Worm (Caenorhabditis elegans) whole organism, young adult: ENCODE data around the gene F19F10.14.
A peak's percentile ranks its signal among the peaks of the same experiment; 100 is the strongest.

Experiments used
- F37B4.10 ChIP-seq: fragments of 200-800 bp; sonication (Bioruptor generic); IDR thresholded peaks from 2 replicates; pipeline ENCODE4 v1.3.6; 2022; ENCODE audit warnings: missing genetic modification characterization, missing compliant biosample characterization
- K12H6.12 ChIP-seq: fragments of 200-800 bp; sonication (Bioruptor generic); optimal IDR thresholded peaks from 2 replicates; lab custom pipeline; 2018; ENCODE audit warnings: mild to moderate bottlenecking, missing genetic modification characterization, missing compliant biosample characterization
- T26A5.8 ChIP-seq: sonication (generic microtip); optimal IDR thresholded peaks from 2 replicates; lab custom pipeline; 2016; ENCODE audit warnings: missing genetic modification characterization, missing compliant biosample characterization
- akir-1 ChIP-seq: fragments of 200-800 bp; sonication (Bioruptor generic); optimal IDR thresholded peaks from 2 replicates; lab custom pipeline; 2018; ENCODE audit warnings: mild to moderate bottlenecking, missing genetic modification characterization, moderate library complexity, missing compliant biosample characterization
- attf-3 ChIP-seq: fragments of 200-800 bp; sonication (Bioruptor generic); conservative IDR thresholded peaks from 2 replicates; pipeline ENCODE4 v1.3.6; 2022; ENCODE audit warnings: missing genetic modification reagents, missing genetic modification characterization, missing compliant biosample characterization
- ccch-3 ChIP-seq: fragments of 200-800 bp; sonication (Bioruptor generic); optimal IDR thresholded peaks from 2 replicates; lab custom pipeline; 2018; ENCODE audit warnings: mild to moderate bottlenecking, missing genetic modification characterization, missing compliant biosample characterization
- ceh-100 ChIP-seq: fragments of 200-800 bp; sonication (Bioruptor generic); IDR thresholded peaks from 2 replicates; pipeline ENCODE4 v1.3.6; 2022; ENCODE audit warnings: missing genetic modification reagents, missing genetic modification characterization, missing compliant biosample characterization
- die-1 ChIP-seq: sonication (generic microtip); optimal IDR thresholded peaks from 2 replicates; lab custom pipeline; 2016; ENCODE audit warnings: missing genotype, mild to moderate bottlenecking, missing genetic modification characterization, missing compliant biosample characterization
- dpl-1 ChIP-seq: fragments of 150-350 bp; optimal IDR thresholded peaks from 2 replicates; lab custom pipeline; 2014; ENCODE audit warnings: missing biosample characterization, missing genetic modification reagents, missing genetic modification characterization
- ets-4 ChIP-seq: fragments of 200-800 bp; sonication (Bioruptor generic); optimal IDR thresholded peaks from 2 replicates; lab custom pipeline; 2018; ENCODE audit warnings: mild to moderate bottlenecking, missing genetic modification characterization, missing compliant biosample characterization
- lir-1 ChIP-seq: fragments of 200-800 bp; sonication (Bioruptor generic); conservative IDR thresholded peaks from 2 replicates; pipeline ENCODE4 v1.3.6; 2022; ENCODE audit warnings: missing genetic modification reagents, missing genetic modification characterization, missing compliant biosample characterization
- madf-6 ChIP-seq: fragments of 200-800 bp; sonication (Bioruptor generic); IDR thresholded peaks from 2 replicates; pipeline ENCODE4 v1.3.6; 2022; ENCODE audit warnings: missing genetic modification reagents, missing genetic modification characterization, missing compliant biosample characterization
- nfyb-1 ChIP-seq: fragments of 200-800 bp; sonication (Bioruptor generic); IDR thresholded peaks from 2 replicates; pipeline ENCODE4 v1.3.6; 2022; ENCODE audit warnings: missing genetic modification reagents, missing genetic modification characterization, missing compliant biosample characterization
- nhr-179 ChIP-seq: sonication (generic microtip); optimal IDR thresholded peaks from 2 replicates; lab custom pipeline; 2016; ENCODE audit warnings: mild to moderate bottlenecking, missing genetic modification characterization, missing compliant biosample characterization
- nhr-80 ChIP-seq: sonication (generic microtip); optimal IDR thresholded peaks from 2 replicates; lab custom pipeline; 2016; ENCODE audit warnings: missing genetic modification characterization, missing compliant biosample characterization
- rcor-1 ChIP-seq: fragments of 200-800 bp; sonication (Bioruptor generic); IDR thresholded peaks from 2 replicates; pipeline ENCODE4 v1.3.6; 2022; ENCODE audit warnings: missing genetic modification reagents, missing genetic modification characterization, missing compliant biosample characterization
- repo-1 ChIP-seq: sonication (generic microtip); optimal IDR thresholded peaks from 2 replicates; lab custom pipeline; 2017; ENCODE audit warnings: mild to moderate bottlenecking, missing genetic modification characterization, missing compliant biosample characterization
- sea-2 ChIP-seq: fragments of 200-800 bp; sonication (Bioruptor generic); IDR thresholded peaks from 2 replicates; pipeline ENCODE4 v1.3.6; 2022; ENCODE audit warnings: missing genetic modification characterization, missing compliant biosample characterization
- xnd-1 ChIP-seq: sonication (generic microtip); optimal IDR thresholded peaks from 2 replicates; lab custom pipeline; 2016; ENCODE audit warnings: missing genotype, missing genetic modification reagents, missing genetic modification characterization, missing compliant biosample characterization
- ztf-3 ChIP-seq: fragments of 200-800 bp; sonication (Bioruptor generic); optimal IDR thresholded peaks from 2 replicates; lab custom pipeline; 2018; ENCODE audit warnings: mild to moderate bottlenecking, missing genetic modification characterization, missing compliant biosample characterization

The F19F10.14 gene

ce11 chrV:7524447-7524846 is 46.4 kb downstream of the F19F10.14 start, which contains the start of gene C54F6.20:
Gene C54F6.20 (plus strand): TSS chrV:7524747.
- TF ChIP-seq attf-3 (GFP tag; lab: Robert Waterston, UW) (no peak), nfyb-1 (GFP tag; lab: Robert Waterston, UW) (no peak), ztf-3 (no peak), akir-1 (no peak), ccch-3 (GFP tag; lab: Kevin White, UChicago) (no peak)

- TF ChIP-seq repo-1 (tag; lab: Kevin White, UChicago), result no peak
- TF ChIP-seq nhr-179 (tag; lab: Kevin White, UChicago), result no peak
- TF ChIP-seq ceh-100 (GFP tag; lab: Robert Waterston, UW), result no peak
- TF ChIP-seq K12H6.12, result no peak
- no peak for TF ChIP-seq xnd-1 (tag; lab: Kevin White, UChicago)
- no peak for TF ChIP-seq akir-1
- no peak for TF ChIP-seq sea-2 (GFP tag; lab: Robert Waterston, UW)
- TF ChIP-seq dpl-1 (GFP tag; lab: Kevin White, UChicago), result no peak
- no peak for TF ChIP-seq ets-4
- no peak for TF ChIP-seq rcor-1 (GFP tag; lab: Robert Waterston, UW)
- no peak for TF ChIP-seq die-1 (tag; lab: Kevin White, UChicago)
- no peak for TF ChIP-seq madf-6
- TF ChIP-seq, all 124 proteins: peak for 0
Observed at ce11 chrV:7523392-7523791, 47.5 kb downstream of the F19F10.14 start, which contains the start of gene C54F6.6. Gene C54F6.6 (plus strand): TSS chrV:7523692.

- 0 out of 2 replicates have a peak, but pooled peaks have one; percentile 46 for TF ChIP-seq F37B4.10 (GFP tag; lab: Robert Waterston, UW)
- no peak for TF ChIP-seq lir-1 (GFP tag; lab: Robert Waterston, UW)
Observed at ce11 chrV:7522279-7522678, 48.6 kb downstream of the F19F10.14 start, which contains the start of gene C54F6.15. Gene C54F6.15 (minus strand): TSS chrV:7522379.

ce11 chrV:7521304-7521703 is 49.6 kb downstream of the F19F10.14 start:
- peak; percentile 73 for TF ChIP-seq nhr-80 (tag; lab: Kevin White, UChicago)
- TF ChIP-seq T26A5.8 (tag; lab: Kevin White, UChicago), result no peak
